Fruit fly (Drosophila melanogaster): ENCODE data around the gene grp.
A peak's percentile ranks its signal among the peaks of the same experiment; 100 is the strongest.

Gene grp

DNA sequence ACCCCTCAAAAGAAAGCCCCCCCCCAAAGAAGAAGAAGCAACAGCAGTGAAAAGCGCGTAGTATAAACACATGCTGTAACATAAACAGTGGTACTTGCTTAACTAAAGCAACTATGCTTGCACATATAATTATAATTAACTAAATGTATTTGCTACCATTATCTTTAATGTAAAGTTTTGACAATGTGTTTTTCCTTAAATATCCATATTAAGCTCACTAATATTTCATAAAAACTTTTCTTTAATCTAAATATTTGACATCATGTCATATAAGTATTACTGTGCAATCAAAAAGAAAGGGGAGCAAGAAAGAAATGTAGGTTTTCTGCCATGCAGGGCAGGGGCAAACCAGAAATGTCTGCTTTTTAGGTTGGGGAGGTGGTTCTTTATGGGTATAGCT is 36.9 kb downstream of the grp start:
- TF ChIP-seq fru (GFP tag; optimal IDR thresholded peaks at IDR 0.05) (no peak), Hr83 (GFP tag; optimal IDR thresholded peaks at IDR 0.05; ENCODE audit: poor library complexity, severe bottlenecking) (no peak), brk (GFP tag; optimal IDR thresholded peaks at IDR 0.05) (no peak), sv (GFP tag; optimal IDR thresholded peaks at IDR 0.05) (no peak), Myc (optimal IDR thresholded peaks at IDR 0.05) (no peak), dmrt93B (GFP tag; optimal IDR thresholded peaks at IDR 0.05) (no peak), tai (GFP tag; optimal IDR thresholded peaks at IDR 0.05) (no peak), GATAd (GFP tag; optimal IDR thresholded peaks at IDR 0.05) (no peak), jim (GFP tag; optimal IDR thresholded peaks at IDR 0.05) (no peak), sage (GFP tag; optimal IDR thresholded peaks at IDR 0.05) (no peak), dl (GFP tag; optimal IDR thresholded peaks at IDR 0.05; ENCODE audit: insufficient read depth in 1 of 2, partially characterized antibody in 2 of 2) (no peak), woc (GFP tag; optimal IDR thresholded peaks at IDR 0.05) (no peak), HLH106 (tag; optimal IDR thresholded peaks at IDR 0.05) (no peak), CG32264 (GFP tag; optimal IDR thresholded peaks at IDR 0.05) (no peak), ey (GFP tag; optimal IDR thresholded peaks at IDR 0.05) (no peak), Dif (GFP tag; optimal IDR thresholded peaks at IDR 0.05; ENCODE audit: partially characterized antibody) (no peak)

DNA sequence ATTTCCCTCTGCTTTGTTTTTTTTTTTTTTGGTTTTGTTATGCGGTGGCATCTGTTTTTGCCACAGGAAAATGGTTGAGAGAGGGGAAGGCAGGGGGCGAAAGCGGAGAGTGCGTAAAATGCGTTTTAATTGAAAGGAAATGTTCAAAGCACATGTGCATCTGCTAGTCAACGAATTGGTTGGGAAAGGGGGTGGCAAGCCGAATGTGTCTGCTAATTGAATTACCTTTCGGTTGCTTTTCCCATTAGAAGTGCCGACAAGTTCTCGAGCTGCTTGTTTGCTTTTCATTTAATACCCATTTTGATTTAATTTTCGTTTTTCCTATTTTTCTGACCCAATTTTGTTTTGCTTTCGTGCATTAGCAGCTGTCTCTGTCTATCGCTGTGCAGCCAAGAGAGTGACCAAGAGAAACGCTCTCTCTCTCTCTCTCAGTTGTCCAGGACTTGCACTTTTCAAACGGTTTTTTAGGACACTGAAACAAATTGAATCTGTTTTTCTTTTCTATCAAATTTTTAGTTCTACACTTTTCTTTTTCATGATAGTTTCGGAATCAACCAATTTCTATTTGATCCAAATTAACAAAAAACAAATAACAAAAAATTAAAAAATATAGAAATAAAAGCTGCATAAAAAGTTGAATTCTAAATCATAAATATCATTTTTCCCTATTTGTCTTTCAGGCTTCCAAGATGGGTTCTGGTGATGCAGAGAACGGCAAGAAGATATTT is 38.8 kb downstream of the grp start:
- no peak for TF ChIP-seq HLH106 (tag; optimal IDR thresholded peaks at IDR 0.05)
- no peak for TF ChIP-seq Rel (GFP tag; optimal IDR thresholded peaks at IDR 0.05)
- no peak for TF ChIP-seq Rel (tag; optimal IDR thresholded peaks at IDR 0.05)
- no peak for TF ChIP-seq CrebA (GFP tag; optimal IDR thresholded peaks at IDR 0.05; ENCODE audit: borderline replicate concordance)
- no peak for TF ChIP-seq sv (GFP tag; optimal IDR thresholded peaks at IDR 0.05)
- TF ChIP-seq dl (GFP tag; optimal IDR thresholded peaks at IDR 0.05; ENCODE audit: insufficient read depth in 1 of 2, partially characterized antibody in 2 of 2): no peak
- no peak for TF ChIP-seq N (GFP tag; optimal IDR thresholded peaks at IDR 0.05)
- no peak for TF ChIP-seq foxo (GFP tag; optimal IDR thresholded peaks at IDR 0.05)
- TF ChIP-seq Sp1 (GFP tag; optimal IDR thresholded peaks at IDR 0.05): no peak
- no peak for TF ChIP-seq pan (optimal IDR thresholded peaks at IDR 0.05)
- no peak for TF ChIP-seq dmrt93B (GFP tag; optimal IDR thresholded peaks at IDR 0.05)

DNA sequence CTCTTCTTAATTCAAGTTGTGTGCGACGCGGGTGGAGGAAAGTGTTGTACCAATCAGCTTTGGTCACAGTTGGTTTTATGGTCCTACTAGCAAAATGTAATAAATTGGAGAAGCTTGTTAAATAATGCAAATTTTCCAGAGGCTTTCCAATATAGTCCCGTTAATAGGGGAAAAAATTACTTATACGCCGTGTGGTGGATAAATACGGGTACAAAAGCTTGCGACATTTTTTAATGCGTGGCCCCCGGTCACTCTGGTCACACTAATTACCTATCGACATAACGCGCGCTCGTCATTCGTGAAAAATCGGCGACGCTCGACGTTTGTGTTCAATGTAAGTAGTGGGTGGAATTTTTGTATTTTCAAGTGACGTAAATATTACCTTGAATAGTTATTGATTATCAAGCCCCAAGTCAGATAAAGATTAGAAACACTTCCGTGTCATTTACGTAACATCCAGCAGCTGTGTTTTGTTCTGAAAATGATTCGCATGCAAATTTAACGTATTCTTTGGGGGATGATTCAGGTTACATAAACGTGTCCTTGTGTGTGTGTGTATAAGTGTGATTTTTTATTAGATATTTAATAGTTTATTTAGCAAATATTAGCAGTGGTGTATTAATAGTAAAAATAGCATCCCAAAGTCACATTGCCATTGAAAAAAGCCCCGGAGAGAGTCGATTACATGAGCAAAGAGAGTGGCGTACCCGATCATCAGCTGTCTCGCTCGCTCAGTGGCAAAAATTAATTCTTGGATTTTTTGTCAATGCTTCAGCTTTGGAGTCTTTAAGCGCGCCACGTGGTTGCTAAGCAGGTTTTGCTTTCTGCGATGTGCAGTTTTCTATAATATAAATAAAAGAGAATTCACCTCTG is 40.0 kb downstream of the grp start, which contains the start of gene Cyt-c-p:
Gene Cyt-c-p, plus strand, starts transcription at position 290 of the 873 bp plus-strand sequence.
- TF ChIP-seq Dif (GFP tag; optimal IDR thresholded peaks at IDR 0.05; ENCODE audit: partially characterized antibody) (peak; percentile 0), CrebA (GFP tag; optimal IDR thresholded peaks at IDR 0.05; ENCODE audit: borderline replicate concordance) (no peak), Mio (GFP tag; optimal IDR thresholded peaks at IDR 0.05) (no peak), Hnf4 (GFP tag; optimal IDR thresholded peaks at IDR 0.05) (no peak), rgr (GFP tag; optimal IDR thresholded peaks at IDR 0.05) (peak; percentile 19), psq (GFP tag; optimal IDR thresholded peaks at IDR 0.05) (no peak), CG32264 (GFP tag; optimal IDR thresholded peaks at IDR 0.05) (no peak), GATAd (GFP tag; optimal IDR thresholded peaks at IDR 0.05) (no peak), usp (GFP tag; optimal IDR thresholded peaks at IDR 0.05) (no peak), OdsH (GFP tag; optimal IDR thresholded peaks at IDR 0.05) (peak; percentile 19), HLH106 (tag; optimal IDR thresholded peaks at IDR 0.05) (peak; percentile 13), Sp1 (GFP tag; optimal IDR thresholded peaks at IDR 0.05) (no peak), sage (GFP tag; optimal IDR thresholded peaks at IDR 0.05) (no peak), CG9705 (GFP tag; optimal IDR thresholded peaks at IDR 0.05) (no peak), foxo (GFP tag; optimal IDR thresholded peaks at IDR 0.05) (peak in 1 of 2 experiments; percentile 28), Rel (GFP tag; optimal IDR thresholded peaks at IDR 0.05) (no peak), Rel (tag; optimal IDR thresholded peaks at IDR 0.05) (peak; percentile 83), Dfd (GFP tag; optimal IDR thresholded peaks at IDR 0.05) (no peak), jim (GFP tag; optimal IDR thresholded peaks at IDR 0.05) (no peak), Hr83 (GFP tag; optimal IDR thresholded peaks at IDR 0.05; ENCODE audit: poor library complexity, severe bottlenecking) (peak; percentile 28), Myc (optimal IDR thresholded peaks at IDR 0.05) (peak; percentile 19), dl (GFP tag; optimal IDR thresholded peaks at IDR 0.05; ENCODE audit: insufficient read depth in 1 of 2, partially characterized antibody in 2 of 2) (no peak), dmrt93B (GFP tag; optimal IDR thresholded peaks at IDR 0.05) (no peak), Abd-B (GFP tag; optimal IDR thresholded peaks at IDR 0.05) (no peak)
